Worm (Caenorhabditis elegans) whole organism, midembryonic: ENCODE measurements around the gene F13H8.2.

Experiments used
- T22C8.4 ChIP-seq: fragments of 200-800 bp; sonication (Bioruptor generic); IDR thresholded peaks from 2 replicates; pipeline ENCODE4 v1.3.6; 2022; ENCODE audit warnings: missing genetic modification characterization, missing compliant biosample characterization
- cog-1 ChIP-seq: sonication (generic microtip); optimal IDR thresholded peaks from 2 replicates; lab custom pipeline; 2016; ENCODE audit warnings: missing genetic modification characterization, missing compliant biosample characterization
- flt-1 ChIP-seq: fragments of 200-800 bp; sonication (Bioruptor generic); IDR thresholded peaks from 2 replicates; pipeline ENCODE4 v1.3.6; 2022; ENCODE audit warnings: missing genetic modification characterization, missing compliant biosample characterization
- klf-2 ChIP-seq: fragments of 200-800 bp; sonication (Bioruptor generic); conservative IDR thresholded peaks from 2 replicates; pipeline ENCODE4 v1.3.6; 2022; ENCODE audit warnings: missing genetic modification reagents, missing genetic modification characterization, missing compliant biosample characterization
- med-1 ChIP-seq: sonication (generic microtip); optimal IDR thresholded peaks from 2 replicates; lab custom pipeline; 2017; ENCODE audit warnings: missing genetic modification characterization, mild to moderate bottlenecking, missing compliant biosample characterization, antibody characterized with exemption, missing genetic modification reagents; ENCODE audit not compliant: insufficient read depth
- ref-1 ChIP-seq: fragments of 200-800 bp; sonication (Bioruptor generic); conservative IDR thresholded peaks from 2 replicates; pipeline ENCODE4 v1.3.6; 2022; ENCODE audit warnings: missing genetic modification reagents, missing genetic modification characterization, missing compliant biosample characterization
- tab-1 ChIP-seq: fragments of 200-800 bp; sonication (Bioruptor generic); IDR thresholded peaks from 2 replicates; pipeline ENCODE4 v1.3.6; 2022; ENCODE audit warnings: missing genetic modification characterization, missing compliant biosample characterization
- ztf-23 ChIP-seq: fragments of 200-800 bp; sonication (Bioruptor generic); IDR thresholded peaks from 2 replicates; pipeline ENCODE4 v1.3.6; 2022; ENCODE audit warnings: missing genetic modification reagents, missing genetic modification characterization, missing compliant biosample characterization
- ztf-29 ChIP-seq: fragments of 200-800 bp; sonication (Bioruptor generic); IDR thresholded peaks from 2 replicates; pipeline ENCODE4 v1.3.6; 2022; ENCODE audit warnings: missing genetic modification reagents, missing genetic modification characterization, missing compliant biosample characterization

F13H8.2 gene

ce11 chrII:6269805-6270414 lies at the start of gene F13H8.2:
TSS of gene F13H8.2 (plus strand) at chrII:6270364.
- TF ChIP-seq T22C8.4 (GFP tag; lab: Robert Waterston, UW) (peak; percentile 25; the same call in 1 of the 2 replicates), cog-1 (tag; lab: Kevin White, UChicago) (peak; percentile 43), ref-1 (GFP tag; lab: Robert Waterston, UW) (no peak), flt-1 (peak; percentile 81), med-1 (GFP tag; lab: Kevin White, UChicago) (no peak), ztf-23 (GFP tag; lab: Robert Waterston, UW) (peak; percentile 86; the same call in 1 of the 2 replicates), ztf-29 (GFP tag; lab: Robert Waterston, UW) (no peak), tab-1 (GFP tag; lab: Robert Waterston, UW) (peak; percentile 35; the same call in 1 of the 2 replicates), klf-2 (0 out of 2 replicates have a peak, but pooled peaks have one; percentile 37)

ce11 chrII:6221470-6221869 lies 48.7 kb upstream of the F13H8.2 start:
- TF ChIP-seq ztf-29 (GFP tag; lab: Robert Waterston, UW) (no peak), ref-1 (GFP tag; lab: Robert Waterston, UW) (no peak), T22C8.4 (GFP tag; lab: Robert Waterston, UW) (no peak), flt-1 (no peak), klf-2 (no peak), cog-1 (tag; lab: Kevin White, UChicago) (no peak), med-1 (GFP tag; lab: Kevin White, UChicago) (no peak), tab-1 (GFP tag; lab: Robert Waterston, UW) (no peak), ztf-23 (GFP tag; lab: Robert Waterston, UW) (no peak)

- TF ChIP-seq T22C8.4 (GFP tag; lab: Robert Waterston, UW): no peak
- TF ChIP-seq ref-1 (GFP tag; lab: Robert Waterston, UW): no peak
These were observed 47.6 kb upstream of the F13H8.2 start, which contains the start of gene C30B5.6 for ce11 chrII:6222558-6222957. TSS of gene C30B5.6 (minus strand) at chrII:6222658.

- TF ChIP-seq ztf-29 (GFP tag; lab: Robert Waterston, UW) (no peak), ztf-23 (GFP tag; lab: Robert Waterston, UW) (no peak), med-1 (GFP tag; lab: Kevin White, UChicago) (no peak), ref-1 (GFP tag; lab: Robert Waterston, UW) (no peak), cog-1 (tag; lab: Kevin White, UChicago) (no peak), T22C8.4 (GFP tag; lab: Robert Waterston, UW) (no peak), klf-2 (no peak), flt-1 (no peak), tab-1 (GFP tag; lab: Robert Waterston, UW) (no peak)
These were observed 46.4 kb upstream of the F13H8.2 start for ce11 chrII:6223755-6224154.

ce11 chrII:6226995-6227394 lies 43.2 kb upstream of the F13H8.2 start, which contains the start of gene srsy-2:
TSS of gene srsy-2 (minus strand) at chrII:6227095.
- TF ChIP-seq tab-1 (GFP tag; lab: Robert Waterston, UW) (no peak), klf-2 (no peak), cog-1 (tag; lab: Kevin White, UChicago) (no peak), ref-1 (GFP tag; lab: Robert Waterston, UW) (no peak), ztf-29 (GFP tag; lab: Robert Waterston, UW) (no peak), ztf-23 (GFP tag; lab: Robert Waterston, UW) (no peak), flt-1 (no peak), T22C8.4 (GFP tag; lab: Robert Waterston, UW) (no peak), med-1 (GFP tag; lab: Kevin White, UChicago) (no peak)

- TF ChIP-seq tab-1 (GFP tag; lab: Robert Waterston, UW) (no peak), med-1 (GFP tag; lab: Kevin White, UChicago) (no peak), cog-1 (tag; lab: Kevin White, UChicago) (no peak), T22C8.4 (GFP tag; lab: Robert Waterston, UW) (no peak), klf-2 (no peak), ztf-23 (GFP tag; lab: Robert Waterston, UW) (no peak), ref-1 (GFP tag; lab: Robert Waterston, UW) (no peak), ztf-29 (GFP tag; lab: Robert Waterston, UW) (no peak), flt-1 (no peak)
These were observed 40.0 kb upstream of the F13H8.2 start for ce11 chrII:6230116-6230515.

- no peak for TF ChIP-seq tab-1 (GFP tag; lab: Robert Waterston, UW)
These were observed 34.6 kb upstream of the F13H8.2 start, which contains the start of gene T24H7.9 for ce11 chrII:6235432-6236092. TSS of gene T24H7.9 (minus strand) at chrII:6235505.

- no peak for TF ChIP-seq med-1 (GFP tag; lab: Kevin White, UChicago)
- TF ChIP-seq klf-2: no peak
- no peak for TF ChIP-seq T22C8.4 (GFP tag; lab: Robert Waterston, UW)
These were observed 33.8 kb upstream of the F13H8.2 start for ce11 chrII:6236093-6236945.

ce11 chrII:6241758-6242157 lies 28.4 kb upstream of the F13H8.2 start, which contains the start of gene T24H7.8:
TSS of gene T24H7.8 (plus strand) at chrII:6242058.
- TF ChIP-seq ref-1 (GFP tag; lab: Robert Waterston, UW) (no peak), med-1 (GFP tag; lab: Kevin White, UChicago) (no peak), klf-2 (no peak), ztf-23 (GFP tag; lab: Robert Waterston, UW) (no peak), ztf-29 (GFP tag; lab: Robert Waterston, UW) (no peak), flt-1 (no peak), cog-1 (tag; lab: Kevin White, UChicago) (no peak), tab-1 (GFP tag; lab: Robert Waterston, UW) (no peak), T22C8.4 (GFP tag; lab: Robert Waterston, UW) (no peak)
